Fruit fly (Drosophila melanogaster) whole organism, pupa: ENCODE data around the gene eIF4G1.

Source experiments
- CG10348 ChIP-seq: fragments of 200-800 bp; sonication (Bioruptor generic); IDR thresholded peaks from 2 replicates; pipeline ENCODE4 v1.3.6; 2022; ENCODE audit warnings: missing biosample characterization, missing genetic modification characterization
- CG13204 ChIP-seq: fragments of 200-800 bp; sonication (Bioruptor generic); optimal IDR thresholded peaks from 2 replicates; lab custom pipeline; 2018; ENCODE audit warnings: missing biosample characterization, mild to moderate bottlenecking, missing genetic modification characterization, moderate library complexity
- CG14655 ChIP-seq: fragments of 200-800 bp; sonication (Bioruptor generic); optimal IDR thresholded peaks from 3 replicates; lab custom pipeline; 2017; ENCODE audit warnings: mild to moderate bottlenecking, missing biosample characterization, missing genetic modification reagents, missing genetic modification characterization
- CG17806 ChIP-seq: fragments of 200-800 bp; sonication (Bioruptor generic); optimal IDR thresholded peaks from 2 replicates; lab custom pipeline; 2018; ENCODE audit warnings: missing biosample characterization, mild to moderate bottlenecking, missing genetic modification characterization, moderate library complexity
- CG32121 ChIP-seq: fragments of 200-800 bp; sonication (Bioruptor generic); IDR thresholded peaks from 2 replicates; pipeline ENCODE4 v1.3.6; 2022; ENCODE audit warnings: missing biosample characterization, missing genetic modification characterization
- CG4496 ChIP-seq: fragments of 200-800 bp; sonication (Bioruptor generic); IDR thresholded peaks from 3 replicates; pipeline ENCODE4 v1.3.6; 2022; ENCODE audit warnings: missing biosample characterization, missing genetic modification characterization
- CG8159 ChIP-seq: fragments of 200-800 bp; sonication (Bioruptor generic); optimal IDR thresholded peaks from 3 replicates; lab custom pipeline; 2018; ENCODE audit warnings: missing biosample characterization, mild to moderate bottlenecking, missing genetic modification characterization, moderate library complexity
- CG8301 ChIP-seq: fragments of 200-800 bp; sonication (Bioruptor generic); optimal IDR thresholded peaks from 2 replicates; lab custom pipeline; 2018; ENCODE audit warnings: missing biosample characterization, mild to moderate bottlenecking, missing genetic modification characterization
- D1 ChIP-seq: fragments of 200-800 bp; sonication (Bioruptor generic); optimal IDR thresholded peaks from 2 replicates; lab custom pipeline; 2018; ENCODE audit warnings: missing biosample characterization, mild to moderate bottlenecking, missing genetic modification characterization, moderate library complexity
- EcR ChIP-seq: fragments of 200-800 bp; sonication (Bioruptor generic); optimal IDR thresholded peaks from 3 replicates; lab custom pipeline; 2019; ENCODE audit warnings: missing biosample characterization, missing genetic modification characterization, mild to moderate bottlenecking, moderate library complexity, missing genetic modification reagents
- Ets98B ChIP-seq: fragments of 200-800 bp; sonication (Bioruptor generic); IDR thresholded peaks from 2 replicates; pipeline ENCODE4 v1.3.6; 2022; ENCODE audit warnings: missing biosample characterization, missing genetic modification characterization
- Pif1A ChIP-seq: fragments of 200-800 bp; sonication (Bioruptor generic); optimal IDR thresholded peaks from 3 replicates; lab custom pipeline; 2016; ENCODE audit warnings: missing biosample characterization, missing genetic modification characterization
- Snoo ChIP-seq: fragments of 200-800 bp; sonication (Bioruptor generic); optimal IDR thresholded peaks from 3 replicates; lab custom pipeline; 2017; ENCODE audit warnings: missing biosample characterization, mild to moderate bottlenecking, missing genetic modification characterization, inconsistent platforms
- gl ChIP-seq: fragments of 200-800 bp; sonication (Bioruptor generic); optimal IDR thresholded peaks from 2 replicates; lab custom pipeline; 2018; ENCODE audit warnings: missing biosample characterization, mild to moderate bottlenecking, missing genetic modification characterization

dm6 chr4:959110-959920 is 28.8 kb upstream of the eIF4G1 start:
- TF ChIP-seq CG4496 (GFP tag; lab: Robert Waterston, UW) = no peak
- TF ChIP-seq D1 (tag; lab: Kevin White, UChicago) = no peak
- TF ChIP-seq Ets98B (GFP tag; lab: Robert Waterston, UW) = no peak
- no peak for TF ChIP-seq CG32121 (GFP tag; lab: Robert Waterston, UW)
- TF ChIP-seq CG10348 (GFP tag; lab: Robert Waterston, UW) = no peak
- no peak for TF ChIP-seq Snoo (tag; lab: Kevin White, UChicago)
- TF ChIP-seq CG17806 (tag; lab: Kevin White, UChicago) = no peak
- TF ChIP-seq gl (tag; lab: Kevin White, UChicago) = no peak
- no peak for TF ChIP-seq CG13204 (GFP tag; lab: Kevin White, UChicago)
- TF ChIP-seq CG14655 (GFP tag; lab: Kevin White, UChicago) = no peak
- no peak for TF ChIP-seq EcR
- no peak for TF ChIP-seq CG8159 (tag; lab: Kevin White, UChicago)
- no peak for TF ChIP-seq Pif1A (GFP tag; lab: Kevin White, UChicago)
- TF ChIP-seq CG8301 = no peak
